Fruit fly (Drosophila melanogaster): ENCODE results near the gene ND-B14.5B.

DNA sequence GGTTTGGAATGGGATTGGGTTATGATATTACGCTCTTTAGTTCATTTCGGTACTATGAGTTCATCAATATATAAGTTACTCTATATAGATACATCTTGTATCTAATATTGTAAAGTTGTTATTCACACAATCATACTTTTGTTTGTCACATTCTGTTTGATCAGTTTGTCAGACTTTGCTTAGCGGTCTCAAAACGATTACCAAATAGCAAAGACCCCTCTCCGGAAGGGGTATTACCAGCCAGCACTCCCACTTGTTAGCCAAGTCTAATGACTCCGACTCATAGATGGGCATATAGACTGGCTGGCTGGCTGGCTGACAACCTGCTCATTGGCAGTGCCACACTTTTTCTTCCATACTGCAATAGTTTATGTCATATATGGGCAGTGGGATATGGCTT lies 31.5 kb downstream of the ND-B14.5B start:
- no peak for TF ChIP-seq h (optimal IDR thresholded peaks at IDR 0.05)
- no peak for TF ChIP-seq psq (optimal IDR thresholded peaks at IDR 0.05)
- no peak for TF ChIP-seq Myc (optimal IDR thresholded peaks at IDR 0.05)
- no peak for TF ChIP-seq insv (optimal IDR thresholded peaks at IDR 0.05)
- TF ChIP-seq ttk (optimal IDR thresholded peaks at IDR 0.05): no peak
- TF ChIP-seq Sin3A (optimal IDR thresholded peaks at IDR 0.05): no peak

Measured in Kc167 (cell line).